Worm (Caenorhabditis elegans): Measurements from ENCODE around the gene nspe-3.

- TF ChIP-seq rnt-1 (tag; optimal IDR thresholded peaks at IDR 0.05): no peak
- TF ChIP-seq ceh-45 (GFP tag; IDR thresholded peaks at IDR 0.05): no peak
- TF ChIP-seq unc-86 (tag; optimal IDR thresholded peaks at IDR 0.05): no peak
- no peak for TF ChIP-seq ceh-9 (tag; optimal IDR thresholded peaks at IDR 0.05)
- TF ChIP-seq sox-4 (tag; optimal IDR thresholded peaks at IDR 0.05): no peak
- TF ChIP-seq fkh-10 (GFP tag; optimal IDR thresholded peaks at IDR 0.05): no peak
- no peak for TF ChIP-seq ceh-30 (tag; optimal IDR thresholded peaks at IDR 0.05)
- no peak for TF ChIP-seq ttx-3 (tag; optimal IDR thresholded peaks at IDR 0.05)
- no peak for TF ChIP-seq hlh-6 (tag; optimal IDR thresholded peaks at IDR 0.05)
- TF ChIP-seq gmeb-2 (tag; optimal IDR thresholded peaks at IDR 0.05): no peak
Measured at ce11 chrII:12620764-12621163, 3.1 kb downstream of the nspe-3 start, which contains the start of gene nspe-1.
